Worm (Caenorhabditis elegans): ENCODE data around the gene C46E10.8.

- TF ChIP-seq dve-1 (tag; optimal IDR thresholded peaks at IDR 0.05; ENCODE audit: insufficient read depth) (no peak), lin-13 (GFP tag; optimal IDR thresholded peaks at IDR 0.05) (no peak), zag-1 (tag; optimal IDR thresholded peaks at IDR 0.05) (no peak), duxl-1 (tag; optimal IDR thresholded peaks at IDR 0.05; ENCODE audit: poor library complexity) (no peak)
Measured at ce11 chrII:3681365-3682083, 46.4 kb downstream of the C46E10.8 start, which contains the start of gene F19B10.10.

Data from whole organism, L4 larva.